Worm (Caenorhabditis elegans) whole organism, young adult: ENCODE measurements around the gene K04C2.8.

ENCODE experiments used
- akir-1 ChIP-seq: fragments of 200-800 bp; sonication (Bioruptor generic); optimal IDR thresholded peaks from 2 replicates; lab custom pipeline; 2018; ENCODE audit warnings: mild to moderate bottlenecking, missing genetic modification characterization, moderate library complexity, missing compliant biosample characterization
- hmg-1.2 ChIP-seq: fragments of 200-800 bp; sonication (Bioruptor generic); IDR thresholded peaks from 2 replicates; pipeline ENCODE4 v1.3.6; 2022; ENCODE audit warnings: missing genetic modification reagents, missing genetic modification characterization, missing compliant biosample characterization
- lir-1 ChIP-seq: fragments of 200-800 bp; sonication (Bioruptor generic); conservative IDR thresholded peaks from 2 replicates; pipeline ENCODE4 v1.3.6; 2022; ENCODE audit warnings: missing genetic modification reagents, missing genetic modification characterization, missing compliant biosample characterization
- mel-28 ChIP-seq: sonication (generic microtip); optimal IDR thresholded peaks from 2 replicates; lab custom pipeline; 2016; ENCODE audit warnings: borderline replicate concordance, mild to moderate bottlenecking, missing genetic modification characterization, missing compliant biosample characterization
- nhr-120 ChIP-seq: fragments of 200-800 bp; sonication (Bioruptor generic); IDR thresholded peaks from 2 replicates; pipeline ENCODE4 v1.3.6; 2022; ENCODE audit warnings: missing genetic modification characterization, missing compliant biosample characterization
- snpc-4 ChIP-seq, 5 experiments: fragments of 150-350 bp in 1 of 5; sonication (generic microtip) in 4 of 5; optimal IDR thresholded peaks; 2 replicates each; lab custom pipeline; 2014 to 2018; ENCODE audit warnings: missing genetic modification characterization in 5 of 5, missing biosample characterization in 3 of 5, antibody characterized with exemption in 2 of 5, mild to moderate bottlenecking in 2 of 5, missing compliant biosample characterization in 2 of 5, missing genotype in 2 of 5, moderate library complexity in 2 of 5, missing genetic modification reagents in 1 of 5

- TF ChIP-seq lir-1 (GFP tag; lab: Robert Waterston, UW) (no peak), hmg-1.2 (no peak), snpc-4 (GFP tag; optimal IDR thresholded peaks at IDR 0.05; lab: Kevin White, UChicago) (no peak), snpc-4 (tag; optimal IDR thresholded peaks at IDR 0.05; lab: Kevin White, UChicago) (no peak), akir-1 (GFP tag; lab: Kevin White, UChicago) (no peak), mel-28 (no peak), nhr-120 (GFP tag; lab: Robert Waterston, UW) (no peak)
Observed at ce11 chrIII:6903056-6903977, 33.2 kb downstream of the K04C2.8 start, which contains the start of the genes brc-2 and T07E3.3.
